Fruit fly (Drosophila melanogaster): ENCODE results near the gene PGRP-SB1.
A peak's percentile ranks its signal among the peaks of the same experiment; 100 is the strongest.

Gene PGRP-SB1

dm6 chr3L:16708738-16709350 lies 18.9 kb downstream of the PGRP-SB1 start:
- no peak for TF ChIP-seq gl (tag; optimal IDR thresholded peaks at IDR 0.05)
- no peak for TF ChIP-seq CG12605 (GFP tag; IDR thresholded peaks at IDR 0.05)
- TF ChIP-seq Pif1A (GFP tag; optimal IDR thresholded peaks at IDR 0.05): no peak
- TF ChIP-seq CG13204 (GFP tag; optimal IDR thresholded peaks at IDR 0.05): no peak
- no peak for TF ChIP-seq CG15710 (tag; optimal IDR thresholded peaks at IDR 0.05)
- no peak for TF ChIP-seq EcR (GFP tag; optimal IDR thresholded peaks at IDR 0.05)
- no peak for TF ChIP-seq fd96Ca (GFP tag; IDR thresholded peaks at IDR 0.05)

DNA sequence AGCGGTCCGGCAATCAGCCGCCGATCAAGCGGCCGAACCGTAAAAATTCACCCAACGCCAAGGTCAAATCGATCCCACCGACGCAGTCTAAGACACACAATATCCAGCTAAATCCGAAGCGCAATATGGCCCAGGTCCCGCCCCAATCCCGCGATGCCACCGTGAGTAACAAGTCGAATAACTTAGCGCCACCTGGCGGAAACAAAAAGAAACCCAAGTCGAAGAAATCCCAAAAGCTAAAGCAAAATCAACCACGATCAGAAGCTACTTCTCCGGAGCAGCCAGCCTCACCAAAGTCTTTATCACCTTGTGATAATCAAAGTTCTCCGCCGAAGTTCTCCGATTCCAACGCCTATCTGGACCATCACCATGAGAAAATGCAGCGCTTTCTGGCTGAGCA lies 22.2 kb downstream of the PGRP-SB1 start:
- TF ChIP-seq CG15710 (tag; optimal IDR thresholded peaks at IDR 0.05) (no peak), Ets98B (GFP tag; IDR thresholded peaks at IDR 0.05) (no peak), CG13204 (GFP tag; optimal IDR thresholded peaks at IDR 0.05) (no peak), CG32121 (GFP tag; IDR thresholded peaks at IDR 0.05) (no peak), EcR (GFP tag; optimal IDR thresholded peaks at IDR 0.05) (no peak), Pif1A (GFP tag; optimal IDR thresholded peaks at IDR 0.05) (no peak), CG9948 (tag; optimal IDR thresholded peaks at IDR 0.05) (no peak), CG10348 (GFP tag; IDR thresholded peaks at IDR 0.05) (no peak), CG12605 (GFP tag; IDR thresholded peaks at IDR 0.05) (no peak), rn (GFP tag; IDR thresholded peaks at IDR 0.05) (no peak), CG4496 (GFP tag; IDR thresholded peaks at IDR 0.05) (no peak), CG8159 (tag; optimal IDR thresholded peaks at IDR 0.05) (no peak), Pif1B (GFP tag; optimal IDR thresholded peaks at IDR 0.05) (no peak), CG14655 (GFP tag; optimal IDR thresholded peaks at IDR 0.05) (no peak), fd96Ca (GFP tag; IDR thresholded peaks at IDR 0.05) (no peak), CG17806 (tag; optimal IDR thresholded peaks at IDR 0.05) (no peak), Snoo (tag; optimal IDR thresholded peaks at IDR 0.05) (no peak), CG34367 (tag; optimal IDR thresholded peaks at IDR 0.05) (no peak)

dm6 chr3L:16704673-16705072 lies 23.1 kb downstream of the PGRP-SB1 start, which contains the start of gene CG9692:
CG9692 (plus strand) TSS chr3L:16704973.
- no peak for TF ChIP-seq CG10348 (GFP tag; IDR thresholded peaks at IDR 0.05)
- no peak for TF ChIP-seq CG9948 (tag; optimal IDR thresholded peaks at IDR 0.05)
- TF ChIP-seq gl (tag; optimal IDR thresholded peaks at IDR 0.05): no peak
- no peak for TF ChIP-seq CG4496 (GFP tag; IDR thresholded peaks at IDR 0.05)
- TF ChIP-seq CG12605 (GFP tag; IDR thresholded peaks at IDR 0.05): no peak
- no peak for TF ChIP-seq CG32121 (GFP tag; IDR thresholded peaks at IDR 0.05)
- TF ChIP-seq CG34367 (tag; optimal IDR thresholded peaks at IDR 0.05): no peak
- no peak for TF ChIP-seq CG13204 (GFP tag; optimal IDR thresholded peaks at IDR 0.05)

DNA sequence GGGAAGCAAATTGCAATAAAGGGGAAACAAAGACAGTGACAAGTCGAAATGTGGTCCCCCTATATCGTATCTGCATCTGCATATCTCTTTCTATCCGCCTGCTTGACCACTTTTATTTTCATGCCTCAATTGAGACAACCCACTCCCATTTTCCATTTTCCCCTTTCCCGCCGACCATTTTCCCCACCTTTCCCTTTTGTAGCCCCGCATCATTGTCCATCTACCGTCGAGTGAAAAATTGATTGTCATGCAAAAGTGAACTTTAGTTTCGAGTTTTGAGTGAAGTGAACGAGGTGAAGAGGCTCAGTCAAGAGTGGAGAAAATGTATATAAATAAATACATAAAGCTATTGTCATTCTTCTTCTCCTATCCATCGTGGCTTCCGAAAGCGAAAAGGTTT lies 23.5 kb downstream of the PGRP-SB1 start:
- TF ChIP-seq Snoo (tag; optimal IDR thresholded peaks at IDR 0.05) (no peak), CG32121 (GFP tag; IDR thresholded peaks at IDR 0.05) (no peak), gl (tag; optimal IDR thresholded peaks at IDR 0.05) (no peak), CG4496 (GFP tag; IDR thresholded peaks at IDR 0.05) (no peak), CG8301 (tag; optimal IDR thresholded peaks at IDR 0.05) (no peak), Pif1B (GFP tag; optimal IDR thresholded peaks at IDR 0.05) (no peak), Pif1A (GFP tag; optimal IDR thresholded peaks at IDR 0.05) (no peak), CG15710 (tag; optimal IDR thresholded peaks at IDR 0.05) (no peak), CG12605 (GFP tag; IDR thresholded peaks at IDR 0.05) (no peak), rn (GFP tag; IDR thresholded peaks at IDR 0.05) (no peak), CG14655 (GFP tag; optimal IDR thresholded peaks at IDR 0.05) (no peak), fd96Ca (GFP tag; IDR thresholded peaks at IDR 0.05) (no peak), CG9948 (tag; optimal IDR thresholded peaks at IDR 0.05) (no peak), CG13204 (GFP tag; optimal IDR thresholded peaks at IDR 0.05) (no peak), CG34367 (tag; optimal IDR thresholded peaks at IDR 0.05) (no peak)

DNA sequence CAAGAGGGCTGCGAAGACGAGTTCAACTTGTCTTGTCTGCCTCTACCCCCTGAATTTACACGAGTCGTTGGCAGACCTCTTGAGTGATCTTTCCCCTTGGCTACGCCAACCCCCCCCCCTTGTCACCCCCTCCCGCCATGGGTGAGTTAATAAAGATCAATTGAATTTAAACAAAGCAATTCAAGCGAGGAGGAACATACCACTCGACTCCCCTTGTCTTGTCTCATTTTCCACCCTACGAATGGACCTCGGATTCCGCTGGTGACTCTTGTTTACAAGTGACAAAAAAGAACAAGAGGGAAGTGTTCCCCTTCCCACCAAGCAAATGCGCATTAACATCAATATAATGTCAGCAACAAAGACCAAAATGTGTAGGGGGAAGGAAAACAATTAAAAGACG lies 24.9 kb downstream of the PGRP-SB1 start:
- TF ChIP-seq EcR (GFP tag; optimal IDR thresholded peaks at IDR 0.05) (peak; percentile 43), Snoo (tag; optimal IDR thresholded peaks at IDR 0.05) (no peak)

- TF ChIP-seq Snoo (tag; optimal IDR thresholded peaks at IDR 0.05) (no peak), CG8159 (tag; optimal IDR thresholded peaks at IDR 0.05) (no peak), D1 (tag; optimal IDR thresholded peaks at IDR 0.05) (no peak), CG9948 (tag; optimal IDR thresholded peaks at IDR 0.05) (no peak), CG34367 (tag; optimal IDR thresholded peaks at IDR 0.05) (no peak), CG14655 (GFP tag; optimal IDR thresholded peaks at IDR 0.05) (no peak), CG17806 (tag; optimal IDR thresholded peaks at IDR 0.05) (no peak), fd96Ca (GFP tag; IDR thresholded peaks at IDR 0.05) (no peak), CG13204 (GFP tag; optimal IDR thresholded peaks at IDR 0.05) (no peak), CG15710 (tag; optimal IDR thresholded peaks at IDR 0.05) (no peak), CG8301 (tag; optimal IDR thresholded peaks at IDR 0.05) (no peak), Ets98B (GFP tag; IDR thresholded peaks at IDR 0.05) (no peak), CG12605 (GFP tag; IDR thresholded peaks at IDR 0.05) (no peak), EcR (GFP tag; optimal IDR thresholded peaks at IDR 0.05) (no peak), rn (GFP tag; IDR thresholded peaks at IDR 0.05) (no peak), CG4496 (GFP tag; IDR thresholded peaks at IDR 0.05) (no peak), Pif1A (GFP tag; optimal IDR thresholded peaks at IDR 0.05) (no peak), gl (tag; optimal IDR thresholded peaks at IDR 0.05) (no peak), CG10348 (GFP tag; IDR thresholded peaks at IDR 0.05) (no peak), CG32121 (GFP tag; IDR thresholded peaks at IDR 0.05) (no peak)
Measured at dm6 chr3L:16699292-16700026, 28.3 kb downstream of the PGRP-SB1 start.
